Fruit fly (Drosophila melanogaster): Measurements from ENCODE around the gene CG32277.

The CG32277 gene

DNA sequence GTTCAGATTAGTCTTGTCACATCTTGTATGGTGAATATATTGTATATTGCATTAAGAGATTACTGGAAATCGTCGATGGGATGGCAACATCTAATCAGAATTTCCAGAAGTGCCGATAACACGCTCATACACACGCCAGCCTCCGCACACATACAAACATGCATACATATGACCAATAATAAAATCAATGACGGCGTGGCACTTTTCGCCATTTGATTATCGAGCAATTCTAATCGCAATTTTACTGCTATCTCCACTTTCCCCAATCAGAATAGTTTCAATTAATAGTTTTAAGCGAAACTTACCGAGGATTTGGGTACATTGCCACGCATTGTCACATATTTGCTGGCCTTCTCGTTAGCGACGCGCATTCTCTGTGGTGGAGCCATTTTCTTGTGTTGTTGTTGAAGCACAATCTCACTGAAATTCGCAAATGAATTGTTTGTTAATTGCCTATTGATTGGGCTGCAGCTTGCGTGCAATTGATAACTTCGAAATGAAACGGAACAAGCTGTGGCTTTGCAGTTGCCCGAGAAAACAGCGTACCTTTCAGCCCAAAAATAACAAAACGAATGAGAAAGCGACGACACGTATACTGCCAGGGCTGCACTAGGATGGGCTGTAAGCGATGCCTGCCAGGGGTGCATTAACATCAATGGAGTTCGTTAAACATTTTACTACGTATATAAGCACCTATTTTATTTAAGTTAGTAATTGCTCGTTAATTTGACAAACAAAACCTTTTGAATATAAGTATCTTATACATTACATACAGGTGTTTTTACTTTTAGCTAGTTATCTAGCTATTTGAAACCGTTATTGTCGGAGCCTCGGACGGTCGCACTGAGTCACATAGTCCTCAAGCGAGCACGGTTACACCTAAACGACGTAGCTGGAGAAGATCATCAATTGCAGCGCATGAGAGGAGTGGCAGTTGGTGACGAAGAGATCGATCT, 6.5 kb downstream of the CG32277 start, which contains the start of the genes CG32276 and gry (continued):
- TF ChIP-seq CG3838 (GFP tag; optimal IDR thresholded peaks at IDR 0.05): peak; percentile 53
- peak; percentile 89 for TF ChIP-seq CHES-1-like (GFP tag; optimal IDR thresholded peaks at IDR 0.05)
- no peak for TF ChIP-seq crol (GFP tag; IDR thresholded peaks at IDR 0.05)
- TF ChIP-seq Nf-YA (GFP tag; IDR thresholded peaks at IDR 0.05): no peak
- TF ChIP-seq en (GFP tag; optimal IDR thresholded peaks at IDR 0.05): peak; percentile 53
- peak; percentile 96 for TF ChIP-seq Xbp1 (GFP tag; optimal IDR thresholded peaks at IDR 0.05)
- peak; percentile 30 for TF ChIP-seq org-1 (GFP tag; optimal IDR thresholded peaks at IDR 0.05)
- TF ChIP-seq CG34422 (GFP tag; IDR thresholded peaks at IDR 0.05): peak; percentile 73
- peak; percentile 27 for TF ChIP-seq D (optimal IDR thresholded peaks at IDR 0.05)
- peak; percentile 48 for TF ChIP-seq D (GFP tag; optimal IDR thresholded peaks at IDR 0.05)
- peak; percentile 83 for TF ChIP-seq kay (GFP tag; optimal IDR thresholded peaks at IDR 0.05)
- TF ChIP-seq CG17359 (tag; optimal IDR thresholded peaks at IDR 0.05): peak; percentile 62
- TF ChIP-seq so (GFP tag; IDR thresholded peaks at IDR 0.05): no peak
- peak in 1 of 3 experiments; percentile 54 for TF ChIP-seq Stat92E (GFP tag; optimal IDR thresholded peaks at IDR 0.05)
- peak; percentile 25; the same call in 1 of the 2 replicates for TF ChIP-seq ttk (GFP tag; IDR thresholded peaks at IDR 0.05)
- TF ChIP-seq ro (GFP tag; IDR thresholded peaks at IDR 0.05): 0 out of 2 replicates have a peak, but pooled peaks have one; percentile 16
- TF ChIP-seq pan (optimal IDR thresholded peaks at IDR 0.05): no peak
- TF ChIP-seq pan (GFP tag; optimal IDR thresholded peaks at IDR 0.05 in 1 of 2, IDR thresholded peaks at IDR 0.05 in 1 of 2): peak in 1 of 2 experiments; percentile 29
- no peak for TF ChIP-seq Nf-YC (tag; optimal IDR thresholded peaks at IDR 0.05)
- peak; percentile 82 for TF ChIP-seq CG8924 (tag; optimal IDR thresholded peaks at IDR 0.05)
- no peak for TF ChIP-seq CG13894 (tag; optimal IDR thresholded peaks at IDR 0.05)
- TF ChIP-seq CG4328 (GFP tag; optimal IDR thresholded peaks at IDR 0.05): peak; percentile 70
- TF ChIP-seq CG6854 (GFP tag; optimal IDR thresholded peaks at IDR 0.05): peak; percentile 29
- peak; percentile 72 for TF ChIP-seq ewg (GFP tag; optimal IDR thresholded peaks at IDR 0.05)
- peak; percentile 69 for TF ChIP-seq CG6689 (GFP tag; IDR thresholded peaks at IDR 0.05)
- no peak for TF ChIP-seq gcm (GFP tag; optimal IDR thresholded peaks at IDR 0.05)
- peak; percentile 75 for TF ChIP-seq CG15696 (tag; optimal IDR thresholded peaks at IDR 0.05)
- no peak for TF ChIP-seq CG1832 (GFP tag; optimal IDR thresholded peaks at IDR 0.05)
- no peak for TF ChIP-seq Dfd (GFP tag; optimal IDR thresholded peaks at IDR 0.05)
- TF ChIP-seq Fer1 (GFP tag; optimal IDR thresholded peaks at IDR 0.05): peak; percentile 77
- peak; percentile 66 for TF ChIP-seq CG10462 (GFP tag; optimal IDR thresholded peaks at IDR 0.05)
- TF ChIP-seq salm (tag; optimal IDR thresholded peaks at IDR 0.05): peak; percentile 26
- TF ChIP-seq CG7372 (GFP tag; IDR thresholded peaks at IDR 0.05): peak; percentile 66; the same call in 1 of the 2 replicates
- TF ChIP-seq Asciz (GFP tag; optimal IDR thresholded peaks at IDR 0.05): no peak
- TF ChIP-seq Dad (GFP tag; optimal IDR thresholded peaks at IDR 0.05): peak; percentile 68
- TF ChIP-seq CG10267 (tag; optimal IDR thresholded peaks at IDR 0.05): peak; percentile 82
- no peak for TF ChIP-seq Deaf1 (tag; optimal IDR thresholded peaks at IDR 0.05)
- TF ChIP-seq slou (GFP tag; optimal IDR thresholded peaks at IDR 0.05): peak; percentile 58
- no peak for TF ChIP-seq CG15601 (tag; optimal IDR thresholded peaks at IDR 0.05)
- peak; percentile 55; the same call in 1 of the 2 replicates for TF ChIP-seq sens-2 (GFP tag; IDR thresholded peaks at IDR 0.05)
- peak; percentile 36 for TF ChIP-seq pb (GFP tag; optimal IDR thresholded peaks at IDR 0.05)
- TF ChIP-seq CG5180 (GFP tag; optimal IDR thresholded peaks at IDR 0.05): no peak
- no peak for TF ChIP-seq Gsc (GFP tag; IDR thresholded peaks at IDR 0.05)
- peak; percentile 53 for TF ChIP-seq E2f1 (GFP tag; IDR thresholded peaks at IDR 0.05)
- TF ChIP-seq sna (GFP tag; IDR thresholded peaks at IDR 0.05; ENCODE audit: partially characterized antibody): no peak
- TF ChIP-seq Mes4 (GFP tag; optimal IDR thresholded peaks at IDR 0.05): peak; percentile 80
- TF ChIP-seq CoRest (tag; optimal IDR thresholded peaks at IDR 0.05): peak; percentile 78
- TF ChIP-seq h (optimal IDR thresholded peaks at IDR 0.05): no peak
- peak; percentile 68; the same call in 2 of the 4 replicates for TF ChIP-seq Gug (GFP tag; IDR thresholded peaks at IDR 0.05)

Measured in whole organism, embryonic.